Fruit fly (Drosophila melanogaster): ENCODE data around the gene Sdhaf3.

Gene Sdhaf3

DNA sequence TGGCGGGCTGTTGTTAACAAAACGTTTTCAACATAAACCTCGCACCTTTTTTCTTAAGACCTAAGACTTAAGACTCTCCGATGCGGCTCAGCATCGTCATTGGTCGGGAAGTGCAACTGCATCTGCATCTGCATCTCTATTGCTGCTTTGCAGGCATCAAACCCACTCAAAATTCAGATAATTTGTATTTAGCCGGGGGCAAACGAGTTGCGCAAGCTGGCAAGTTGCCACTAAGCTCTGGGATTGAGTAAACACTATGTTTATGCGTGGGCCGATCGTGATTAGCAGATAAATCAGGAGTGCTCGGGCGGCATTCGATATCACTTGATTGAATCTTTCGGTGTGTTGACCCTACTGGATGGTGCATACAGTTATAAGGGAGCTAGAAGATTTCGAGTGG lies 43.3 kb upstream of the Sdhaf3 start:
- no peak for TF ChIP-seq pan (optimal IDR thresholded peaks at IDR 0.05)
- no peak for TF ChIP-seq ey (GFP tag; optimal IDR thresholded peaks at IDR 0.05)
- no peak for TF ChIP-seq CG9705 (GFP tag; optimal IDR thresholded peaks at IDR 0.05)
- no peak for TF ChIP-seq Hnf4 (GFP tag; optimal IDR thresholded peaks at IDR 0.05)
- no peak for TF ChIP-seq br (GFP tag; optimal IDR thresholded peaks at IDR 0.05)
- no peak for TF ChIP-seq tai (GFP tag; optimal IDR thresholded peaks at IDR 0.05)

DNA sequence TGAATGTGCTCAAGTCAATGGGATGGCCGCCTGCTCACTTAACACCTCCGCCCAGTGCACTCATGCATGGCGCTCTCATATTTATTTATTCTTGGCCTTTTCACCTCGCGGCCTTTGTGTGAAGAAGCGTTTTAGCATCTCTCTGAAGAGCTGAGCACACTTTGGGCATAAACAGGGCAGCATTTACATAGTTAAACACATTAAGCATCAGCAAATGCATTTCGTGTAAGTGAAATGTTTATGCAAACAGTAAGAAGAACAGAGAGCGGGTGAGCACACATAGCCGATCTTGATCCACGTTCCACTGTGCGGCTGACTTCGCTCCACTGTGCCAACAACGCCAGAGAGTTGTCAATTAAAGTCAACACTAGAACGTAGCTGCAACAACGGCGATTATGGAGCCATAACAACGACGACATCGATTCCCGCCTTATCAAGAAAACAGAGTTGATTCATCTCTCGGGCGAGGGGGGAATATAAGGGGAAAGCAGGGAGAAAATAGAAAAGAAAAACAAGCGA lies 42.4 kb upstream of the Sdhaf3 start:
- TF ChIP-seq dl (GFP tag; optimal IDR thresholded peaks at IDR 0.05; ENCODE audit: insufficient read depth in 1 of 2, partially characterized antibody in 2 of 2), result no peak
- no peak for TF ChIP-seq br (GFP tag; optimal IDR thresholded peaks at IDR 0.05)
- no peak for TF ChIP-seq rgr (GFP tag; optimal IDR thresholded peaks at IDR 0.05)
- TF ChIP-seq lola (GFP tag; optimal IDR thresholded peaks at IDR 0.05), result no peak
- TF ChIP-seq usp (GFP tag; optimal IDR thresholded peaks at IDR 0.05), result no peak
- no peak for TF ChIP-seq GATAd (GFP tag; optimal IDR thresholded peaks at IDR 0.05)
- no peak for TF ChIP-seq ey (GFP tag; optimal IDR thresholded peaks at IDR 0.05)
- no peak for TF ChIP-seq tai (GFP tag; optimal IDR thresholded peaks at IDR 0.05)
- no peak for TF ChIP-seq pan (optimal IDR thresholded peaks at IDR 0.05)
- TF ChIP-seq HLH106 (tag; optimal IDR thresholded peaks at IDR 0.05), result no peak
- no peak for TF ChIP-seq dsf (GFP tag; optimal IDR thresholded peaks at IDR 0.05; ENCODE audit: borderline replicate concordance)
- TF ChIP-seq sage (GFP tag; optimal IDR thresholded peaks at IDR 0.05), result no peak
- no peak for TF ChIP-seq psq (GFP tag; optimal IDR thresholded peaks at IDR 0.05)
- TF ChIP-seq Mio (GFP tag; optimal IDR thresholded peaks at IDR 0.05), result no peak
- TF ChIP-seq N (GFP tag; optimal IDR thresholded peaks at IDR 0.05), result no peak

DNA sequence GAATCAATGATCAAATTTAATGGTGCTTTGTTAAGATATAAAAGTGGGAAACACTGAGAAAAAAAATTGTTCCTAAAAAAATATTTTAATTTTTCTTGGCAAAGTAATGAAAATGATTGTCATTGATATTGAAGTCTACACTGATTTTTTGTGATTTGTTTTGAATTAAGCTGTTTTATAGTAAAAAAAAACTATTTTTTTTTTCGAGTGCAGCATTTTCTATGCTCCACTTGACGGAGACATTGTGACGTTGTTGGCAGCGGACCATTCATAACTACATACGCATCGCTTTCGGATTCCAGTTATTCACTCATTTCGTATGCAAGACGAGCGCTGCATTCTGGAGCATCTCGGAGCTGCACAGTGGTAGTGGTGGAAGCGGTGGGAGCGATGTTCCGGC lies 41.9 kb upstream of the Sdhaf3 start:
- TF ChIP-seq dmrt93B (GFP tag; optimal IDR thresholded peaks at IDR 0.05) (peak; percentile 18), HLH106 (tag; optimal IDR thresholded peaks at IDR 0.05) (peak; percentile 61), ey (GFP tag; optimal IDR thresholded peaks at IDR 0.05) (peak; percentile 23), psq (GFP tag; optimal IDR thresholded peaks at IDR 0.05) (peak; percentile 43), rgr (GFP tag; optimal IDR thresholded peaks at IDR 0.05) (peak; percentile 22), dl (GFP tag; optimal IDR thresholded peaks at IDR 0.05; ENCODE audit: insufficient read depth in 1 of 2, partially characterized antibody in 2 of 2) (no peak), OdsH (GFP tag; optimal IDR thresholded peaks at IDR 0.05) (peak; percentile 27), sage (GFP tag; optimal IDR thresholded peaks at IDR 0.05) (peak; percentile 8), Sp1 (GFP tag; optimal IDR thresholded peaks at IDR 0.05) (peak; percentile 65), foxo (GFP tag; optimal IDR thresholded peaks at IDR 0.05) (peak in 1 of 2 experiments; percentile 58), fru (GFP tag; optimal IDR thresholded peaks at IDR 0.05) (peak; percentile 67), h (GFP tag; optimal IDR thresholded peaks at IDR 0.05) (peak; percentile 57), GATAd (GFP tag; optimal IDR thresholded peaks at IDR 0.05) (no peak), N (GFP tag; optimal IDR thresholded peaks at IDR 0.05) (no peak), woc (GFP tag; optimal IDR thresholded peaks at IDR 0.05) (peak; percentile 9)

DNA sequence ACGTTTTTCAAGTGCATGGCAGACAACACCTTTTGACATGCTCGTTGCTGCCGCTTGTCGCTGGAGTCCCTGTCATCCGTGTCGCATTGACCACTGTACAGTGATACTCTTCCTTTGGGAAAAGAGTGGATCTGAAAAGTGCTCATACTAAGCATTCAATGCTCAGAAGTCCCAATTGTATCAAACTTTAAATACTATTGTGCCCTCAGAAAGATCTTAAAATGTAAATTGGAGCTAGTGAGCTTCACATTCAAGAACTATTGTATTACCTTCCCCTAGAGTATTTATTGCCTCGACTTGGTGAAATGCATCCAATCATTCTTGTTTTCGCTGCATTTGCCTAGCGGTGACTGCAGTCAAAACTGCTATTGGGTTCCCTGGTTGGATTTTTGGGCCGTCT lies 41.1 kb upstream of the Sdhaf3 start:
- TF ChIP-seq psq (GFP tag; optimal IDR thresholded peaks at IDR 0.05) (no peak), Mio (GFP tag; optimal IDR thresholded peaks at IDR 0.05) (no peak), Hnf4 (GFP tag; optimal IDR thresholded peaks at IDR 0.05) (no peak), woc (GFP tag; optimal IDR thresholded peaks at IDR 0.05) (peak; percentile 14), brk (GFP tag; optimal IDR thresholded peaks at IDR 0.05) (no peak), Abd-B (GFP tag; optimal IDR thresholded peaks at IDR 0.05) (no peak), Sp1 (GFP tag; optimal IDR thresholded peaks at IDR 0.05) (no peak), Myc (optimal IDR thresholded peaks at IDR 0.05) (no peak), CG9705 (GFP tag; optimal IDR thresholded peaks at IDR 0.05) (no peak)

DNA sequence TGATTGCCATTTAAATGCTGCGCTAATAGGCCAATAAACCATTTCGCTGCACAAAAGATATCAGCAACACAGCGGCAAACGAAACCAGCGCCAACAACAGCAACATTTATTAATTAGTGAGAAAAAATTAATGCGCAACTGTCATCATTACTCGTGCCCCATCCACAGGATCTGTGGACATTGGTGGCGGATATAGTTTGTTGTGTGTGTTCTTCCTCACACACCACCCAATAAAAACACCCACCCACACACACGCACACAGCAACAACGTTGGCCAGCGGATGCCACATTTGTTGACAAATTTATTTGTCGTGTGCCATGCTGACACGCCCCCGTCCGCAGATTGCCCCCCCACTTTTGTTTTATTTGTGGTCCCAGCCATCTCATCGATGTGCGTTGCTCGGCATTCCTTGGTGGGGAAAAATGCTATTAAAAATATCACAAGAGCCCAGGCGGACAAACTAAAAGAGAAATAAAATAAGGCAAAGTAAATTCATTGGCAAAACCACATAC lies 36.0 kb upstream of the Sdhaf3 start:
- no peak for TF ChIP-seq tai (GFP tag; optimal IDR thresholded peaks at IDR 0.05)
- TF ChIP-seq woc (GFP tag; optimal IDR thresholded peaks at IDR 0.05), result no peak
- no peak for TF ChIP-seq Jra (GFP tag; optimal IDR thresholded peaks at IDR 0.05)
- TF ChIP-seq Rel (GFP tag; optimal IDR thresholded peaks at IDR 0.05), result no peak
- TF ChIP-seq Rel (tag; optimal IDR thresholded peaks at IDR 0.05), result no peak
- TF ChIP-seq dsf (GFP tag; optimal IDR thresholded peaks at IDR 0.05; ENCODE audit: borderline replicate concordance), result no peak
- TF ChIP-seq pan (optimal IDR thresholded peaks at IDR 0.05), result no peak
- TF ChIP-seq rgr (GFP tag; optimal IDR thresholded peaks at IDR 0.05), result no peak
- no peak for TF ChIP-seq Sp1 (GFP tag; optimal IDR thresholded peaks at IDR 0.05)
- no peak for TF ChIP-seq Hr83 (GFP tag; optimal IDR thresholded peaks at IDR 0.05; ENCODE audit: poor library complexity, severe bottlenecking)
- TF ChIP-seq CG9705 (GFP tag; optimal IDR thresholded peaks at IDR 0.05), result no peak
- no peak for TF ChIP-seq N (GFP tag; optimal IDR thresholded peaks at IDR 0.05)
